Worm (Caenorhabditis elegans): ENCODE measurements around the gene F01E11.20.

F01E11.20 gene

DNA sequence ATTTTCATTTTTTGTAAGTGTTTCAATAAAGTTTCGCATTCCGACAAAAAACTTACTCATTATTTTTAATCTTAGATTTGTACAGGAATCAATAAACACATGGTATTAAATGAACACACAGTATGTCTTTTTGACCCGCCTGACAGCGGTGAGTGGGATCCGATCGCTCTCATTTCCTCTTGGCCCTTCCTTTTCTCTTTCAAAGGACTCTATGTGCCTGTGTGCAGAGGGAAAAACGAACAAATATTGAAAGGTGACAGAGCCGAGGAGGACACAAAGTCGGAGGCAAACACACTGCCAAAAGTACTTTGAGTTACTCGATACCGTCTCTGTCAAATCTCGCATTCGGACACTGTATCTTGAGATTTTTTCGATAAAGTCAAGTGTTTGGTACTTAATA, at the start of gene F01E11.20, which contains the start of gene tsp-16:
F01E11.20 (minus strand) TSS at position 101 of the 400 bp plus-strand sequence.
tsp-16 (minus strand) TSS at position 173 of the 400 bp plus-strand sequence.
- TF ChIP-seq elt-3 (tag; optimal IDR thresholded peaks at IDR 0.05): no peak
- TF ChIP-seq F13H6.1 (tag; optimal IDR thresholded peaks at IDR 0.05): peak; percentile 24
- TF ChIP-seq peb-1 (tag; optimal IDR thresholded peaks at IDR 0.05): no peak
- no peak for TF ChIP-seq ceh-16 (tag; optimal IDR thresholded peaks at IDR 0.05)
- no peak for TF ChIP-seq sma-9 (GFP tag; optimal IDR thresholded peaks at IDR 0.05)
- no peak for TF ChIP-seq sma-9 (tag; optimal IDR thresholded peaks at IDR 0.05)
- TF ChIP-seq skn-1 (tag; optimal IDR thresholded peaks at IDR 0.05): no peak
- TF ChIP-seq snpc-4 (tag; optimal IDR thresholded peaks at IDR 0.05): no peak
- TF ChIP-seq aly-2 (tag; optimal IDR thresholded peaks at IDR 0.05): no peak
- no peak for TF ChIP-seq ztf-1 (GFP tag; conservative IDR thresholded peaks at IDR 0.05)
- no peak for TF ChIP-seq lin-11 (tag; optimal IDR thresholded peaks at IDR 0.05)
- no peak for TF ChIP-seq nhr-77 (tag; optimal IDR thresholded peaks at IDR 0.05)
- no peak for TF ChIP-seq zag-1 (tag; optimal IDR thresholded peaks at IDR 0.05)
- TF ChIP-seq nhr-129 (tag; optimal IDR thresholded peaks at IDR 0.05): peak; percentile 11
- no peak for TF ChIP-seq R02D3.7 (tag; optimal IDR thresholded peaks at IDR 0.05)
- TF ChIP-seq elt-1 (tag; optimal IDR thresholded peaks at IDR 0.05): no peak
- TF ChIP-seq egl-27 (tag; optimal IDR thresholded peaks at IDR 0.05): no peak
- TF ChIP-seq C34F6.9 (tag; optimal IDR thresholded peaks at IDR 0.05): no peak

- TF ChIP-seq sma-9 (GFP tag; optimal IDR thresholded peaks at IDR 0.05) (peak; percentile 23), sma-9 (tag; optimal IDR thresholded peaks at IDR 0.05) (no peak), sem-4 (tag; optimal IDR thresholded peaks at IDR 0.05) (peak; percentile 40), unc-39 (tag; optimal IDR thresholded peaks at IDR 0.05) (no peak), zag-1 (tag; optimal IDR thresholded peaks at IDR 0.05) (peak; percentile 47), egl-27 (tag; optimal IDR thresholded peaks at IDR 0.05) (peak; percentile 33), blmp-1 (tag; optimal IDR thresholded peaks at IDR 0.05; ENCODE audit: insufficient read depth) (no peak), C34F6.9 (tag; optimal IDR thresholded peaks at IDR 0.05) (peak; percentile 10), lsy-2 (tag; optimal IDR thresholded peaks at IDR 0.05) (peak in 1 of 2 experiments; percentile 30)
Measured at ce11 chrX:7040760-7041159, 44.4 kb upstream of the F01E11.20 start.

ce11 chrX:7037998-7038397, 41.6 kb upstream of the F01E11.20 start:
- TF ChIP-seq nhr-21 (tag; optimal IDR thresholded peaks at IDR 0.05) (no peak), egl-27 (tag; optimal IDR thresholded peaks at IDR 0.05) (no peak), ama-1 (optimal IDR thresholded peaks at IDR 0.05) (no peak), unc-39 (tag; optimal IDR thresholded peaks at IDR 0.05) (no peak), F13H6.1 (tag; optimal IDR thresholded peaks at IDR 0.05) (no peak), alr-1 (tag; optimal IDR thresholded peaks at IDR 0.05) (no peak), zag-1 (tag; optimal IDR thresholded peaks at IDR 0.05) (no peak), lin-13 (GFP tag; optimal IDR thresholded peaks at IDR 0.05) (no peak), ztf-11 (tag; optimal IDR thresholded peaks at IDR 0.05) (no peak), elt-3 (tag; optimal IDR thresholded peaks at IDR 0.05) (no peak), nhr-129 (tag; optimal IDR thresholded peaks at IDR 0.05) (no peak), ztf-4 (tag; optimal IDR thresholded peaks at IDR 0.05) (no peak)

DNA sequence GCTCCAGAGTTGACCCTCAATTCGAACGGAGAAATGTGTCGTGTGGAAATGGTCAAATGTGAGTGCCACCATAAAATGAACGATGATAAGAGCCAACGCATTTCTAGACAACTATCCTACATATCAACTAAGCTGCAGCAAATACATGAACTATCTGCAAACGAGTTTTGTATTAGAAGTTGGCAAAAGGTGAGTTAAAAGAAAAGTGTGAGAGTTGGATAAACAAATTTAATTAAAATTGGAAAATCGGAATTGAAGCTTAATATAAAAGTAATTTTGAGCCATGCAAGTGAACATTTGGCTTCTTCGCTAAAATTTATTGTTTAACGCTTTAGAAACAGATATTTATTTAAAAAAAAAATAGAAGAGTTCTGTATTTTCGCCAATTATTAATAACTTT, 39.6 kb upstream of the F01E11.20 start, which contains the start of gene cest-19:
cest-19 (minus strand) TSS at position 101 of the 400 bp plus-strand sequence.
- TF ChIP-seq mbf-1 (tag; optimal IDR thresholded peaks at IDR 0.05) (no peak), ama-1 (optimal IDR thresholded peaks at IDR 0.05) (no peak), nhr-6 (tag; optimal IDR thresholded peaks at IDR 0.05) (no peak), alr-1 (tag; optimal IDR thresholded peaks at IDR 0.05) (no peak), sma-3 (GFP tag; optimal IDR thresholded peaks at IDR 0.05) (no peak)

- TF ChIP-seq egl-27 (tag; optimal IDR thresholded peaks at IDR 0.05) (no peak), nhr-21 (tag; optimal IDR thresholded peaks at IDR 0.05) (no peak), nhr-23 (tag; optimal IDR thresholded peaks at IDR 0.05) (no peak), skn-1 (tag; optimal IDR thresholded peaks at IDR 0.05) (no peak), sma-3 (GFP tag; optimal IDR thresholded peaks at IDR 0.05) (no peak), ZK546.5 (tag; optimal IDR thresholded peaks at IDR 0.05) (no peak), unc-39 (tag; optimal IDR thresholded peaks at IDR 0.05) (no peak), ztf-1 (GFP tag; conservative IDR thresholded peaks at IDR 0.05) (no peak)
Measured at ce11 chrX:7033716-7034270, 37.4 kb upstream of the F01E11.20 start.
